Fruit fly (Drosophila melanogaster): ENCODE results near the gene CG12605.
A peak's percentile ranks its signal among the peaks of the same experiment; 100 is the strongest.

CG12605 gene

dm6 chr3L:3983466-3983946 lies 18.9 kb upstream of the CG12605 start, which contains the start of gene scrt (continued):
- TF ChIP-seq Med (GFP tag) = peak; percentile 62
- TF ChIP-seq NfI (GFP tag; optimal IDR thresholded peaks at IDR 0.05) = no peak
- TF ChIP-seq fu2 (GFP tag; optimal IDR thresholded peaks at IDR 0.05) = no peak
- no peak for TF ChIP-seq pb (GFP tag; optimal IDR thresholded peaks at IDR 0.05)
- TF ChIP-seq CG3995 (GFP tag; optimal IDR thresholded peaks at IDR 0.05) = no peak
- TF ChIP-seq CG12299 (tag; optimal IDR thresholded peaks at IDR 0.05) = no peak
- no peak for TF ChIP-seq gsb (GFP tag; IDR thresholded peaks at IDR 0.05)
- no peak for TF ChIP-seq eyg (GFP tag; optimal IDR thresholded peaks at IDR 0.05)
- TF ChIP-seq CG9932 (GFP tag; IDR thresholded peaks at IDR 0.05) = no peak
- no peak; the same call in 2 of the 3 replicates for TF ChIP-seq CG14860 (GFP tag; IDR thresholded peaks at IDR 0.05; ENCODE audit: partially characterized antibody)
- 0 out of 2 replicates have a peak, but pooled peaks have one; percentile 17 for TF ChIP-seq wor (GFP tag; IDR thresholded peaks at IDR 0.05)
- no peak for TF ChIP-seq CG2199 (GFP tag; IDR thresholded peaks at IDR 0.05)
- TF ChIP-seq Eip74EF (GFP tag; optimal IDR thresholded peaks at IDR 0.05) = no peak
- TF ChIP-seq CG12071 (GFP tag; optimal IDR thresholded peaks at IDR 0.05) = no peak
- peak; percentile 37; the same call in 1 of the 3 replicates for TF ChIP-seq croc (GFP tag; conservative IDR thresholded peaks at IDR 0.05)
- TF ChIP-seq CG15479 (GFP tag; optimal IDR thresholded peaks at IDR 0.05) = no peak
- TF ChIP-seq CG7357 (GFP tag; IDR thresholded peaks at IDR 0.05) = no peak
- TF ChIP-seq Hsf (GFP tag; optimal IDR thresholded peaks at IDR 0.05) = peak; percentile 51
- peak; percentile 38 for TF ChIP-seq CG10543 (GFP tag; optimal IDR thresholded peaks at IDR 0.05)
- TF ChIP-seq ato (GFP tag; IDR thresholded peaks at IDR 0.05; ENCODE audit: partially characterized antibody) = no peak
- peak; percentile 64 for TF ChIP-seq chn (GFP tag; optimal IDR thresholded peaks at IDR 0.05)
- TF ChIP-seq CG31365 (tag; optimal IDR thresholded peaks at IDR 0.05) = no peak
- no peak for TF ChIP-seq hkb (optimal IDR thresholded peaks at IDR 0.05)
- peak; percentile 66 for TF ChIP-seq hkb (GFP tag; IDR thresholded peaks at IDR 0.05)
- TF ChIP-seq Atf6 (GFP tag; IDR thresholded peaks at IDR 0.05) = no peak
- TF ChIP-seq gt (GFP tag; IDR thresholded peaks at IDR 0.05) = no peak
- peak; percentile 86 for TF ChIP-seq CG9727 (GFP tag; optimal IDR thresholded peaks at IDR 0.05)
- 0 out of 2 replicates have a peak, but pooled peaks have one; percentile 29 for TF ChIP-seq CG9215 (GFP tag; IDR thresholded peaks at IDR 0.05)
- TF ChIP-seq Fer2 (tag; optimal IDR thresholded peaks at IDR 0.05) = no peak
- no peak for TF ChIP-seq Atf3 (GFP tag; optimal IDR thresholded peaks at IDR 0.05)
- TF ChIP-seq HLHmδ (GFP tag; optimal IDR thresholded peaks at IDR 0.05) = no peak
- peak; percentile 28 for TF ChIP-seq BtbVII (GFP tag; optimal IDR thresholded peaks at IDR 0.05)
- TF ChIP-seq Bdp1 (GFP tag; optimal IDR thresholded peaks at IDR 0.05) = peak; percentile 21
- TF ChIP-seq CG12744 (GFP tag; optimal IDR thresholded peaks at IDR 0.05) = no peak
- TF ChIP-seq CG30431 (GFP tag; optimal IDR thresholded peaks at IDR 0.05) = peak; percentile 5
- peak; percentile 10 for TF ChIP-seq Dip3 (GFP tag; optimal IDR thresholded peaks at IDR 0.05)
- no peak for TF ChIP-seq cas (GFP tag; IDR thresholded peaks at IDR 0.05)
- no peak for TF ChIP-seq CG11696 (GFP tag; IDR thresholded peaks at IDR 0.05)
- no peak for TF ChIP-seq CG18476 (GFP tag; optimal IDR thresholded peaks at IDR 0.05)
- peak; percentile 82 for TF ChIP-seq CG30020 (tag; optimal IDR thresholded peaks at IDR 0.05)
- peak; percentile 16 for TF ChIP-seq CG17385 (GFP tag; optimal IDR thresholded peaks at IDR 0.05)
- peak; percentile 91 for TF ChIP-seq dmrt11E (tag; optimal IDR thresholded peaks at IDR 0.05)
- no peak for TF ChIP-seq CG2875 (GFP tag; optimal IDR thresholded peaks at IDR 0.05)
- TF ChIP-seq usp (GFP tag; optimal IDR thresholded peaks at IDR 0.05) = no peak
- no peak for TF ChIP-seq Taf1 (GFP tag; IDR thresholded peaks at IDR 0.05)
- no peak for TF ChIP-seq ssp (GFP tag; IDR thresholded peaks at IDR 0.05)
- peak; percentile 59 for TF ChIP-seq unpg (GFP tag; optimal IDR thresholded peaks at IDR 0.05)
- TF ChIP-seq Rx (GFP tag; IDR thresholded peaks at IDR 0.05) = peak; percentile 51
- peak; percentile 29 for TF ChIP-seq jing (GFP tag; optimal IDR thresholded peaks at IDR 0.05)
- TF ChIP-seq peb (GFP tag; IDR thresholded peaks at IDR 0.05) = peak; percentile 53; the same call in 1 of the 2 replicates
- TF ChIP-seq CkIIα-i1 (GFP tag; IDR thresholded peaks at IDR 0.05) = no peak
- TF ChIP-seq CG9817 (tag; optimal IDR thresholded peaks at IDR 0.05) = peak; percentile 11
